Fruit fly (Drosophila melanogaster) whole organism, pupa: ENCODE data around the gene CG14947.

Source experiments
- CG10348 ChIP-seq: fragments of 200-800 bp; sonication (Bioruptor generic); IDR thresholded peaks from 2 replicates; pipeline ENCODE4 v1.3.6; 2022; ENCODE audit warnings: missing biosample characterization, missing genetic modification characterization
- CG12605 ChIP-seq: fragments of 200-800 bp; sonication (Bioruptor generic); IDR thresholded peaks from 2 replicates; pipeline ENCODE4 v1.3.6; 2022; ENCODE audit warnings: missing biosample characterization, missing genetic modification characterization
- CG17806 ChIP-seq: fragments of 200-800 bp; sonication (Bioruptor generic); optimal IDR thresholded peaks from 2 replicates; lab custom pipeline; 2018; ENCODE audit warnings: missing biosample characterization, mild to moderate bottlenecking, missing genetic modification characterization, moderate library complexity
- CG32121 ChIP-seq: fragments of 200-800 bp; sonication (Bioruptor generic); IDR thresholded peaks from 2 replicates; pipeline ENCODE4 v1.3.6; 2022; ENCODE audit warnings: missing biosample characterization, missing genetic modification characterization
- CG34367 ChIP-seq: fragments of 200-800 bp; sonication (Bioruptor generic); optimal IDR thresholded peaks from 2 replicates; lab custom pipeline; 2018; ENCODE audit warnings: missing biosample characterization, mild to moderate bottlenecking, missing genetic modification characterization
- CG8159 ChIP-seq: fragments of 200-800 bp; sonication (Bioruptor generic); optimal IDR thresholded peaks from 3 replicates; lab custom pipeline; 2018; ENCODE audit warnings: missing biosample characterization, mild to moderate bottlenecking, missing genetic modification characterization, moderate library complexity
- EcR ChIP-seq: fragments of 200-800 bp; sonication (Bioruptor generic); optimal IDR thresholded peaks from 3 replicates; lab custom pipeline; 2019; ENCODE audit warnings: missing biosample characterization, missing genetic modification characterization, mild to moderate bottlenecking, moderate library complexity, missing genetic modification reagents
- Ets98B ChIP-seq: fragments of 200-800 bp; sonication (Bioruptor generic); IDR thresholded peaks from 2 replicates; pipeline ENCODE4 v1.3.6; 2022; ENCODE audit warnings: missing biosample characterization, missing genetic modification characterization
- Pif1A ChIP-seq: fragments of 200-800 bp; sonication (Bioruptor generic); optimal IDR thresholded peaks from 3 replicates; lab custom pipeline; 2016; ENCODE audit warnings: missing biosample characterization, missing genetic modification characterization

DNA sequence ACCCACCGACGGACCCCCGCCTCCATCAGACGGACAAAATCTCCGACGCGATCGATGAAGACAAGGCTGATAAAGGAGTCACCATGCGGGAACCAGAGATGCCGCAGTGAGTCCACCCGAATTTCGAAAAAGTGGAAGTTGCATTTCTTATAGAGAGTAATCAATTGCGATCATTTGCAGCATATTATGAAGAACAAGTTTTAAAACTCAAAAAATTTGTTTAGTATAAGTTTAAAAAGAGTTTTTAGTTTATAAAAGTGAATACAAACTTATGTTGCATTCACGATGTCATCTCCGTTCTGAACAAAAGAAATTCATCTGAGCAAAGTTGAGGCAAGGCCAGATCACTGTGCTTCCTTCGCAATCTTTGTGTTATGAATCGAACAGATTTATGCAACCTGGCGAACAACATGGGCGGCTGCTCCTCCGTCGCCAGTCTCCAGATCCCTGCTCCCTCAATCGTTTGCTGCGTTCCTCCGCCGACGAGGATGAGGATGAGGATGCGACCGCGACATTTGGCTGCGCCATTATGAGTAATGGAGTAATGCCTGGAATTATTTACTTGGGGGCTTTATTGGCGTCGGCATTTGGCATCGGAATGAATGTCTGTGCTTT, 37.1 kb downstream of the CG14947 start:
- no peak for TF ChIP-seq CG17806 (tag; lab: Kevin White, UChicago)
- no peak for TF ChIP-seq Ets98B (GFP tag; lab: Robert Waterston, UW)
- TF ChIP-seq CG34367 (tag; lab: Kevin White, UChicago): no peak
- no peak for TF ChIP-seq CG12605 (GFP tag; lab: Robert Waterston, UW)
- no peak for TF ChIP-seq CG32121
- TF ChIP-seq EcR: no peak
- peak; percentile 28 for TF ChIP-seq CG8159 (tag; lab: Kevin White, UChicago)
- TF ChIP-seq Pif1A (GFP tag; lab: Kevin White, UChicago): no peak
- no peak for TF ChIP-seq CG10348 (GFP tag; lab: Robert Waterston, UW)
